Worm (Caenorhabditis elegans) whole organism, L4 larva: Measurements from ENCODE around the gene srh-284.

Experiments used
- F44E2.7 ChIP-seq: fragments of 200-800 bp; sonication (Bioruptor generic); IDR thresholded peaks from 2 replicates; pipeline ENCODE4 v2.1.2; 2022; ENCODE audit warnings: missing genetic modification characterization, missing compliant biosample characterization
- R02D3.7 ChIP-seq: fragments of 150-350 bp; sonication (generic microtip); optimal IDR thresholded peaks from 3 replicates; lab custom pipeline; 2014; ENCODE audit warnings: missing biosample characterization, missing genetic modification characterization
- Y105C5A.15 ChIP-seq: fragments of 200-800 bp; sonication (Bioruptor generic); IDR thresholded peaks from 2 replicates; pipeline ENCODE4 v1.3.6; 2022; ENCODE audit warnings: missing genetic modification characterization, missing compliant biosample characterization
- Y5F2A.4 ChIP-seq: fragments of 200-800 bp; sonication (Bioruptor generic); optimal IDR thresholded peaks from 2 replicates; lab custom pipeline; 2018; ENCODE audit warnings: mild to moderate bottlenecking, missing genetic modification characterization, missing compliant biosample characterization
- aha-1 ChIP-seq: fragments of 150-350 bp; peaks from one replicate; lab custom pipeline; 2014; ENCODE audit warnings: missing biosample characterization, missing genetic modification characterization
- arid-1 ChIP-seq: fragments of 200-800 bp; sonication (Bioruptor generic); conservative IDR thresholded peaks from 2 replicates; pipeline ENCODE4 v1.3.6; 2022; ENCODE audit warnings: missing genetic modification reagents, missing genetic modification characterization, missing compliant biosample characterization
- ceh-20 ChIP-seq: fragments of 200-800 bp; sonication (Bioruptor generic); IDR thresholded peaks from 2 replicates; pipeline ENCODE4 v1.3.6; 2022; ENCODE audit warnings: missing genetic modification reagents, missing genetic modification characterization, missing compliant biosample characterization
- ceh-28 ChIP-seq: fragments of 150-350 bp; optimal IDR thresholded peaks from 2 replicates; lab custom pipeline; 2014; ENCODE audit warnings: missing biosample characterization, missing genetic modification reagents, missing genetic modification characterization
- ctbp-1 ChIP-seq: fragments of 200-800 bp; sonication (Bioruptor generic); IDR thresholded peaks from 2 replicates; pipeline ENCODE4 v1.3.6; 2022; ENCODE audit warnings: missing genetic modification reagents, missing genetic modification characterization, missing compliant biosample characterization
- daf-12 ChIP-seq: fragments of 150-350 bp; optimal IDR thresholded peaks from 2 replicates; lab custom pipeline; 2014; ENCODE audit warnings: missing biosample characterization, missing genetic modification reagents, missing genetic modification characterization
- daf-16 ChIP-seq, 3 experiments: sonication (generic microtip); optimal IDR thresholded peaks; 2 replicates each; lab custom pipeline; 2016 to 2017; ENCODE audit warnings: missing genetic modification characterization in 3 of 3, missing genetic modification reagents in 3 of 3, mild to moderate bottlenecking in 2 of 3, missing compliant biosample characterization in 2 of 3, missing biosample characterization in 1 of 3, moderate library complexity in 1 of 3
- daf-8 ChIP-seq: fragments of 200-800 bp; sonication (Bioruptor generic); IDR thresholded peaks from 2 replicates; pipeline ENCODE4 v1.3.6; 2022; ENCODE audit warnings: missing genetic modification characterization, missing compliant biosample characterization
- dmd-8 ChIP-seq: fragments of 200-800 bp; sonication (Bioruptor generic); IDR thresholded peaks from 2 replicates; pipeline ENCODE4 v1.3.6; 2022; ENCODE audit warnings: missing genetic modification characterization, missing compliant biosample characterization
- dmd-9 ChIP-seq: fragments of 200-800 bp; sonication (Bioruptor generic); IDR thresholded peaks from 2 replicates; pipeline ENCODE4 v1.3.6; 2022; ENCODE audit warnings: missing genetic modification reagents, missing genetic modification characterization, missing compliant biosample characterization
- egl-27 ChIP-seq: sonication (generic microtip); optimal IDR thresholded peaks from 3 replicates; lab custom pipeline; 2017; ENCODE audit warnings: missing biosample characterization, missing genetic modification reagents, missing genetic modification characterization
- egl-43 ChIP-seq: fragments of 200-800 bp; sonication (Bioruptor generic); IDR thresholded peaks from 2 replicates; pipeline ENCODE4 v1.3.6; 2022; ENCODE audit warnings: missing genetic modification reagents, missing genetic modification characterization, missing compliant biosample characterization
- fos-1 ChIP-seq: fragments of 150-350 bp; optimal IDR thresholded peaks from 2 replicates; lab custom pipeline; 2014; ENCODE audit warnings: missing biosample characterization, missing genetic modification characterization
- hlh-11 ChIP-seq: fragments of 200-800 bp; sonication (Bioruptor generic); optimal IDR thresholded peaks from 2 replicates; lab custom pipeline; 2018; ENCODE audit warnings: mild to moderate bottlenecking, missing genetic modification characterization, missing compliant biosample characterization
- hlh-30 ChIP-seq: sonication (generic microtip); optimal IDR thresholded peaks from 2 replicates; lab custom pipeline; 2017; ENCODE audit warnings: antibody characterized with exemption, mild to moderate bottlenecking, missing genetic modification characterization, missing compliant biosample characterization; ENCODE audit not compliant: insufficient read depth
- jun-1 ChIP-seq: fragments of 150-350 bp; optimal IDR thresholded peaks from 2 replicates; lab custom pipeline; 2014; ENCODE audit warnings: missing biosample characterization, missing genetic modification reagents, missing genetic modification characterization
- lim-7 ChIP-seq: fragments of 200-800 bp; sonication (Bioruptor generic); IDR thresholded peaks from 2 replicates; pipeline ENCODE4 v1.3.6; 2022; ENCODE audit warnings: missing genetic modification characterization, missing compliant biosample characterization
- lin-1 ChIP-seq: fragments of 200-800 bp; sonication (Bioruptor generic); IDR thresholded peaks from 2 replicates; pipeline ENCODE4 v1.3.6; 2022; ENCODE audit warnings: missing genetic modification reagents, missing genetic modification characterization, missing compliant biosample characterization
- lin-29 ChIP-seq: fragments of 200-800 bp; sonication (Bioruptor generic); IDR thresholded peaks from 2 replicates; pipeline ENCODE4 v1.3.6; 2022; ENCODE audit warnings: missing genetic modification reagents, missing genetic modification characterization, missing compliant biosample characterization
- lir-3 ChIP-seq: sonication (generic microtip); optimal IDR thresholded peaks from 2 replicates; lab custom pipeline; 2016; ENCODE audit warnings: mild to moderate bottlenecking, missing genetic modification characterization, missing compliant biosample characterization
- lsy-2 ChIP-seq, 2 experiments: fragments of 150-350 bp in 1 of 2; sonication (generic microtip) in 1 of 2; optimal IDR thresholded peaks; 2 replicates each; lab custom pipeline; 2014 to 2017; ENCODE audit warnings: missing biosample characterization in 2 of 2, missing genetic modification characterization in 2 of 2
- mes-2 ChIP-seq: sonication (generic microtip); optimal IDR thresholded peaks from 2 replicates; lab custom pipeline; 2016; ENCODE audit warnings: missing genotype, mild to moderate bottlenecking, missing genetic modification characterization, missing compliant biosample characterization; ENCODE audit not compliant: poor library complexity, severe bottlenecking
- mxl-2 ChIP-seq: fragments of 200-800 bp; sonication (Bioruptor generic); conservative IDR thresholded peaks from 2 replicates; pipeline ENCODE4 v1.3.6; 2022; ENCODE audit warnings: missing genetic modification reagents, missing genetic modification characterization, missing compliant biosample characterization
- nhr-10 ChIP-seq: fragments of 150-350 bp; optimal IDR thresholded peaks from 2 replicates; lab custom pipeline; 2014; ENCODE audit warnings: missing biosample characterization, missing genetic modification characterization
- nhr-11 ChIP-seq: fragments of 150-350 bp; optimal IDR thresholded peaks from 2 replicates; lab custom pipeline; 2014; ENCODE audit warnings: missing biosample characterization, missing genetic modification characterization
- nhr-111 ChIP-seq: fragments of 200-800 bp; sonication (Bioruptor generic); optimal IDR thresholded peaks from 2 replicates; lab custom pipeline; 2018; ENCODE audit warnings: mild to moderate bottlenecking, missing genetic modification characterization, missing compliant biosample characterization
- nhr-42 ChIP-seq: fragments of 200-800 bp; sonication (Bioruptor generic); IDR thresholded peaks from 2 replicates; pipeline ENCODE4 v1.3.6; 2022; ENCODE audit warnings: missing genetic modification characterization, missing compliant biosample characterization
- nhr-48 ChIP-seq: sonication (generic microtip); optimal IDR thresholded peaks from 2 replicates; lab custom pipeline; 2016; ENCODE audit warnings: mild to moderate bottlenecking, missing genetic modification characterization, missing compliant biosample characterization
- nhr-76 ChIP-seq: fragments of 150-350 bp; optimal IDR thresholded peaks from 2 replicates; lab custom pipeline; 2014; ENCODE audit warnings: missing biosample characterization, missing genetic modification characterization
- pqm-1 ChIP-seq: sonication (generic microtip); optimal IDR thresholded peaks from 2 replicates; lab custom pipeline; 2017; ENCODE audit warnings: missing biosample characterization, missing genetic modification characterization
- skn-1 ChIP-seq: fragments of 150-350 bp; optimal IDR thresholded peaks from 2 replicates; lab custom pipeline; 2014; ENCODE audit warnings: missing biosample characterization, missing genetic modification characterization
- snpc-4 ChIP-seq: fragments of 150-350 bp; optimal IDR thresholded peaks from 2 replicates; lab custom pipeline; 2014; ENCODE audit warnings: missing biosample characterization, missing genetic modification characterization
- spr-3 ChIP-seq: fragments of 200-800 bp; sonication (Bioruptor generic); optimal IDR thresholded peaks from 2 replicates; lab custom pipeline; 2018; ENCODE audit warnings: mild to moderate bottlenecking, missing genetic modification characterization, missing compliant biosample characterization
- tag-97 ChIP-seq: fragments of 200-800 bp; sonication (Bioruptor generic); IDR thresholded peaks from 2 replicates; pipeline ENCODE4 v1.3.6; 2022; ENCODE audit warnings: missing genetic modification characterization, missing compliant biosample characterization
- tra-1 ChIP-seq: fragments of 200-800 bp; sonication (Bioruptor generic); IDR thresholded peaks from 2 replicates; pipeline ENCODE4 v1.3.6; 2022; ENCODE audit warnings: missing genetic modification reagents, missing genetic modification characterization, missing compliant biosample characterization
- unc-62 ChIP-seq, 3 experiments: fragments of 150-350 bp in 1 of 3; sonication (generic microtip); optimal IDR thresholded peaks in 2 of 3; peaks in 1 of 3; 1 replicate in 1 of 3; 2 replicates in 2 of 3; lab custom pipeline; 2014 to 2017; ENCODE audit warnings: missing biosample characterization in 3 of 3, missing genetic modification characterization in 3 of 3, missing genetic modification reagents in 3 of 3, missing genotype in 1 of 3
- vab-7 ChIP-seq: fragments of 200-800 bp; sonication (Bioruptor generic); IDR thresholded peaks from 2 replicates; pipeline ENCODE4 v1.3.6; 2022; ENCODE audit warnings: missing genetic modification reagents, missing genetic modification characterization, missing compliant biosample characterization
- zag-1 ChIP-seq: fragments of 150-350 bp; optimal IDR thresholded peaks from 2 replicates; lab custom pipeline; 2014; ENCODE audit warnings: missing biosample characterization, missing genetic modification characterization
- ztf-7 ChIP-seq: fragments of 150-350 bp; optimal IDR thresholded peaks from 2 replicates; lab custom pipeline; 2014; ENCODE audit warnings: missing biosample characterization, missing genetic modification characterization

srh-284 gene

DNA sequence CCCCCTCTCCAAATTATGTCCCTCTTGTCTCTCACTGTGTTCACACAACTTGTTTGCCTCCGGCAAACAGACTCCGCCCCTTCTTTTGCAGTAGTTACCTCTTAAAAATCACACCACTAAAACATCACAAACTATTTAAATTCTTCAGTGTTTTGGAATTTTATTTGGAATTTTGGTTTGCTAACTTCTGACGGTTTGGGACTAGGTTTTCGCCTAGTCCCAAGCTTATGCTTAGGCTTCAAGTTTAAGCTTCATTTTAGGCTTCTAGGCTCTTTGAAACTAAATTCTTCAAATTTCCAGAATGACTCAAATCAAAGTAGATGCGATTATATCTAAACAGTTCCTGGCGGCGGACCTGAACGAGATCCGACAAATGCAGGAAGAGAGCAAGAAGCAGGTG, 42.6 kb upstream of the srh-284 start, which contains the start of gene fat-5:
TSS of gene fat-5 (plus strand) at position 301 of the 400 bp plus-strand sequence.
- TF ChIP-seq lsy-2 (tag; optimal IDR thresholded peaks at IDR 0.05; lab: Kevin White, UChicago) (no peak), egl-27 (tag; lab: Kevin White, UChicago) (no peak), aha-1 (tag; lab: Kevin White, UChicago) (peak; percentile 41), R02D3.7 (tag; lab: Kevin White, UChicago) (no peak), vab-7 (GFP tag; lab: Robert Waterston, UW) (no peak)
- TF ChIP-seq, all 104 proteins: peak for 1

- no peak for TF ChIP-seq ctbp-1 (GFP tag; lab: Robert Waterston, UW)
- no peak for TF ChIP-seq ztf-7 (tag; lab: Kevin White, UChicago)
- TF ChIP-seq zag-1 (tag; lab: Kevin White, UChicago): no peak
- no peak for TF ChIP-seq F44E2.7 (GFP tag; lab: Robert Waterston, UW)
- no peak for TF ChIP-seq lsy-2 (tag; optimal IDR thresholded peaks at IDR 0.05; lab: Kevin White, UChicago)
- TF ChIP-seq nhr-10 (tag; lab: Kevin White, UChicago): no peak
- TF ChIP-seq spr-3: no peak
- no peak for TF ChIP-seq lin-29 (GFP tag; lab: Robert Waterston, UW)
- TF ChIP-seq ceh-28 (tag; lab: Kevin White, UChicago): no peak
- no peak for TF ChIP-seq nhr-48 (tag; lab: Kevin White, UChicago)
- no peak for TF ChIP-seq Y105C5A.15 (GFP tag; lab: Robert Waterston, UW)
- TF ChIP-seq daf-16 (GFP tag; optimal IDR thresholded peaks at IDR 0.05; lab: Kevin White, UChicago): no peak
- TF ChIP-seq daf-16 (tag; optimal IDR thresholded peaks at IDR 0.05; lab: Kevin White, UChicago): no peak
Observed at ce11 chrV:17728336-17728735, 39.0 kb upstream of the srh-284 start.

ce11 chrV:17728757-17729156, 38.6 kb upstream of the srh-284 start:
- TF ChIP-seq mes-2 (tag; lab: Kevin White, UChicago) (no peak), ceh-20 (0 out of 2 replicates have a peak, but pooled peaks have one; percentile 29), hlh-11 (peak; percentile 38), daf-16 (GFP tag; optimal IDR thresholded peaks at IDR 0.05; lab: Kevin White, UChicago) (peak in 1 of 2 experiments; percentile 40), daf-16 (tag; optimal IDR thresholded peaks at IDR 0.05; lab: Kevin White, UChicago) (no peak), unc-62 (GFP tag; optimal IDR thresholded peaks at IDR 0.05 in 1 of 2; lab: Kevin White, UChicago) (peak in 1 of 2 experiments; percentile 96), unc-62 (tag; optimal IDR thresholded peaks at IDR 0.05; lab: Kevin White, UChicago) (no peak), lir-3 (tag; lab: Kevin White, UChicago) (no peak), nhr-11 (tag; lab: Kevin White, UChicago) (peak; percentile 60)

ce11 chrV:17732516-17732915, 34.8 kb upstream of the srh-284 start, which contains the start of gene twk-42:
Gene twk-42 (minus strand): TSS chrV:17732616.
- TF ChIP-seq fos-1 (tag; lab: Kevin White, UChicago) (no peak), spr-3 (no peak), hlh-11 (no peak), hlh-30 (tag; lab: Kevin White, UChicago) (no peak), jun-1 (tag; lab: Kevin White, UChicago) (no peak), dmd-8 (GFP tag; lab: Robert Waterston, UW) (no peak), lim-7 (GFP tag; lab: Robert Waterston, UW) (no peak), arid-1 (GFP tag; lab: Robert Waterston, UW) (no peak), tag-97 (no peak), nhr-111 (GFP tag; lab: Kevin White, UChicago) (no peak), tra-1 (no peak), Y105C5A.15 (GFP tag; lab: Robert Waterston, UW) (no peak), zag-1 (tag; lab: Kevin White, UChicago) (no peak), skn-1 (tag; lab: Kevin White, UChicago) (no peak)

DNA sequence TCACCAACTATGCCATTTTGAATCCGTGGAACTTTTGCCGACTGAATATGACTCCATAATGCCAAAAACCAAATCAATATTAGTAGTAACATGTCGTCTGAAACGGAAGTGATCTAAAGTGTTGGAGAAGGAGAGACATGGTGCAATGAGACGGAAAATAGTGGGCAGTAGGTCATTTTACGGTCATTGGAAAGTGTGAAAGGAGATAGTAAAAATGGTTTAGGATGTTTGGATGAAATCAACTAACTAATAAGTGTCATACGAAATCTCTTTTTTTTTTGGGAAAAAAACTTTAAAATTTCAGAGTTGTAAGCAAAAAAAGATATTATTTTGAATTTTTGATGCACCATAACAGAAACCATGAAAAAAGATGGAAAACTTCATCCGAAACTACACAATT, 27.5 kb upstream of the srh-284 start, which contains the start of gene cutl-4:
TSS of gene cutl-4 (minus strand) at position 101 of the 400 bp plus-strand sequence.
- TF ChIP-seq dmd-9 (GFP tag; lab: Robert Waterston, UW) (no peak), daf-12 (tag; lab: Kevin White, UChicago) (no peak), egl-43 (GFP tag; lab: Robert Waterston, UW) (no peak), mxl-2 (GFP tag; lab: Robert Waterston, UW) (no peak), aha-1 (tag; lab: Kevin White, UChicago) (no peak), snpc-4 (no peak), pqm-1 (tag; lab: Kevin White, UChicago) (no peak), lin-1 (no peak), nhr-76 (tag; lab: Kevin White, UChicago) (no peak), nhr-42 (GFP tag; lab: Robert Waterston, UW) (no peak), daf-8 (GFP tag; lab: Robert Waterston, UW) (no peak), R02D3.7 (tag; lab: Kevin White, UChicago) (no peak), Y5F2A.4 (GFP tag; lab: Kevin White, UChicago) (no peak), vab-7 (GFP tag; lab: Robert Waterston, UW) (no peak)
